Worm (Caenorhabditis elegans) whole organism, L3 larva: ENCODE data around the gene B0457.6.

Source experiments
- R02D3.7 ChIP-seq: fragments of 150-350 bp; optimal IDR thresholded peaks from 2 replicates; lab custom pipeline; 2014; ENCODE audit warnings: missing biosample characterization, missing genetic modification characterization
- aly-2 ChIP-seq: fragments of 150-350 bp; optimal IDR thresholded peaks from 2 replicates; lab custom pipeline; 2014; ENCODE audit warnings: missing biosample characterization, missing genetic modification characterization
- elt-2 ChIP-seq: sonication (generic microtip); optimal IDR thresholded peaks from 2 replicates; lab custom pipeline; 2016; ENCODE audit warnings: missing genetic modification reagents, mild to moderate bottlenecking, missing genetic modification characterization, missing compliant biosample characterization
- fkh-10 ChIP-seq: sonication (generic microtip); optimal IDR thresholded peaks from 2 replicates; lab custom pipeline; 2017; ENCODE audit warnings: missing biosample characterization, missing genetic modification reagents, missing genetic modification characterization
- mdl-1 ChIP-seq: fragments of 150-350 bp; optimal IDR thresholded peaks from 2 replicates; lab custom pipeline; 2014; ENCODE audit warnings: missing biosample characterization, missing genetic modification characterization
- nfya-1 ChIP-seq: sonication (generic microtip); optimal IDR thresholded peaks from 2 replicates; lab custom pipeline; 2017; ENCODE audit warnings: missing genetic modification characterization, mild to moderate bottlenecking, missing compliant biosample characterization, antibody characterized with exemption, moderate library complexity; ENCODE audit not compliant: insufficient read depth
- nhr-28 ChIP-seq: fragments of 150-350 bp; optimal IDR thresholded peaks from 2 replicates; lab custom pipeline; 2014; ENCODE audit warnings: missing biosample characterization, missing genetic modification characterization
- nhr-77 ChIP-seq: fragments of 150-350 bp; optimal IDR thresholded peaks from 2 replicates; lab custom pipeline; 2014; ENCODE audit warnings: missing biosample characterization, missing genetic modification characterization
- sea-2 ChIP-seq: fragments of 150-350 bp; sonication (generic microtip); optimal IDR thresholded peaks from 4 replicates; lab custom pipeline; 2014; ENCODE audit warnings: missing biosample characterization, missing genetic modification reagents, missing genetic modification characterization
- snpc-4 ChIP-seq: fragments of 150-350 bp; optimal IDR thresholded peaks from 2 replicates; lab custom pipeline; 2014; ENCODE audit warnings: missing biosample characterization, missing genetic modification characterization
- unc-39 ChIP-seq: sonication (generic microtip); optimal IDR thresholded peaks from 4 replicates; lab custom pipeline; 2017; ENCODE audit warnings: missing biosample characterization, missing genetic modification characterization
- unc-62 ChIP-seq: fragments of 150-350 bp; sonication (generic microtip); optimal IDR thresholded peaks from 4 replicates; lab custom pipeline; 2014; ENCODE audit warnings: missing biosample characterization, missing genetic modification reagents, missing genetic modification characterization
- ztf-11 ChIP-seq: fragments of 150-350 bp; optimal IDR thresholded peaks from 2 replicates; lab custom pipeline; 2014; ENCODE audit warnings: missing biosample characterization, missing genetic modification characterization
- ztf-4 ChIP-seq: fragments of 150-350 bp; optimal IDR thresholded peaks from 2 replicates; lab custom pipeline; 2014; ENCODE audit warnings: missing biosample characterization, missing genetic modification characterization

- TF ChIP-seq sea-2 (GFP tag; lab: Kevin White, UChicago) (no peak), elt-2 (tag; lab: Kevin White, UChicago) (no peak), aly-2 (tag; lab: Kevin White, UChicago) (no peak), nhr-28 (no peak), ztf-4 (tag; lab: Kevin White, UChicago) (no peak), R02D3.7 (tag; lab: Kevin White, UChicago) (no peak), snpc-4 (tag; lab: Kevin White, UChicago) (no peak), nfya-1 (tag; lab: Kevin White, UChicago) (no peak), mdl-1 (no peak), nhr-77 (tag; lab: Kevin White, UChicago) (no peak), ztf-11 (tag; lab: Kevin White, UChicago) (no peak), unc-62 (no peak), fkh-10 (GFP tag; lab: Kevin White, UChicago) (no peak), unc-39 (no peak)
Measured at ce11 chrII:8912523-8913017, 9.7 kb upstream of the B0457.6 start.
